Fruit fly (Drosophila melanogaster): ENCODE measurements around the gene CG13010.

The CG13010 gene

DNA sequence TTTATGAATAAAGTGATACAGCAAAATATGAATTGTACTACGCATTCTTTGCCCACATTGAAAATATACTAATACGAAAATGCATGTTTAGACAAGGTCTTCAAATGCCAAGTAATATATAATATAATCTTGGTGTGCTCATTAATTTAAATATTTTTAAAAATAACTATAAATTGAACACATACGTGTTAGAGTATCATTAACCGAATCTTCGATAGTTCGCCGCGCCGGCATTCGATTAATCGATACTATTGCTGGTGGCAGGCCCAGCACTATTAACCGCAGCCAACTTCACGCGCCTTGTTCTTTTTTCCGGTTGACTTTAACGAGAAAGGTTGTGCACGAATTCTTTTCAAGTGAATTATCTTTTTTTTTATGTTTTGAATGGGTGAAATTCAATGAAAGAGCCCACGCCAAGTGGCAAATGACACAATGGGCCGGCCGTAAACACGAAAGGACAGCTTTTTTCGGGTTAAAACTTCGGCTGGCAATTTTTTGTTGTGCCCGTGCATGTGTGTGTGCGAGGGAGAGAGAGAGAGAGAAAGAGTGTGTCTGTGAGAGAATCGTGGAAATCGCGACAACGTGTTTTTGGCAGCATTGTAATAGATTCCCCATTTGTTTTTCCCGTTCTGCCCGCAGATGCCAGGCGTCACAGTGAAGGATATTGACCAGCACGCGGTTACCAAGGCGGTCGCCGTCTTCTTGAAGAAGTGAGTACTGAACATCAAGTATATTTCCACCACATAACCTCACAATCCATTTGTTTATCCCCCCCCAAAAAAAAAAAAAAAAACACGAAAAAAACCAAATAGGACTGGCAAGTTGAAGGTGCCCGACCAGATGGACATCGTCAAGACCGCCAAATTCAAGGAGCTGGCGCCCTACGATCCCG lies 40.9 kb downstream of the CG13010 start, which contains the start of gene RpS19a (continued):
- TF ChIP-seq CG10147 (GFP tag; optimal IDR thresholded peaks at IDR 0.05) (peak; percentile 64), CG6683 (GFP tag; optimal IDR thresholded peaks at IDR 0.05) (peak; percentile 56), ase (GFP tag; IDR thresholded peaks at IDR 0.05) (peak; percentile 73; the same call in 2 of the 3 replicates), CG11723 (GFP tag; optimal IDR thresholded peaks at IDR 0.05) (peak; percentile 68), mirr (GFP tag; optimal IDR thresholded peaks at IDR 0.05) (peak; percentile 91), CG3726 (GFP tag; IDR thresholded peaks at IDR 0.05) (0 out of 3 replicates have a peak, but pooled peaks have one; percentile 43), cas (GFP tag; IDR thresholded peaks at IDR 0.05) (peak; percentile 26; the same call in 1 of the 2 replicates), Poxn (GFP tag; IDR thresholded peaks at IDR 0.05) (peak; percentile 15; the same call in 1 of the 2 replicates), Ada2b (GFP tag; IDR thresholded peaks at IDR 0.05) (peak; percentile 34; the same call in 1 of the 2 replicates), D (optimal IDR thresholded peaks at IDR 0.05) (no peak), D (GFP tag; optimal IDR thresholded peaks at IDR 0.05) (peak; percentile 66), pita (GFP tag; optimal IDR thresholded peaks at IDR 0.05) (no peak), sima (GFP tag; optimal IDR thresholded peaks at IDR 0.05) (no peak), p53 (GFP tag; optimal IDR thresholded peaks at IDR 0.05) (no peak)

- no peak; the same call in 1 of the 2 replicates for TF ChIP-seq nerfin-2 (GFP tag; IDR thresholded peaks at IDR 0.05; ENCODE audit: partially characterized antibody)
- TF ChIP-seq mam (GFP tag; optimal IDR thresholded peaks at IDR 0.05), result peak; percentile 18
- peak; percentile 59 for TF ChIP-seq CG2129 (GFP tag; IDR thresholded peaks at IDR 0.05; ENCODE audit: partially characterized antibody)
- TF ChIP-seq kay (GFP tag; optimal IDR thresholded peaks at IDR 0.05), result no peak
- TF ChIP-seq CG15011 (GFP tag; optimal IDR thresholded peaks at IDR 0.05), result no peak
- no peak for TF ChIP-seq CG31365 (tag; optimal IDR thresholded peaks at IDR 0.05)
- no peak for TF ChIP-seq klu (GFP tag; IDR thresholded peaks at IDR 0.05)
- TF ChIP-seq GATAe (GFP tag; conservative IDR thresholded peaks at IDR 0.05), result no peak
- no peak for TF ChIP-seq ind (GFP tag; optimal IDR thresholded peaks at IDR 0.05)
- TF ChIP-seq sens-2 (GFP tag; IDR thresholded peaks at IDR 0.05), result no peak
- TF ChIP-seq lilli (GFP tag; optimal IDR thresholded peaks at IDR 0.05), result no peak
- TF ChIP-seq gsb (GFP tag; IDR thresholded peaks at IDR 0.05), result no peak
- TF ChIP-seq grau (tag; optimal IDR thresholded peaks at IDR 0.05), result no peak
- TF ChIP-seq Stat92E (GFP tag; optimal IDR thresholded peaks at IDR 0.05), result no peak
- TF ChIP-seq nmo (GFP tag; optimal IDR thresholded peaks at IDR 0.05), result no peak
- TF ChIP-seq Sry-β (GFP tag; optimal IDR thresholded peaks at IDR 0.05), result no peak
- no peak for TF ChIP-seq Asciz (GFP tag; optimal IDR thresholded peaks at IDR 0.05)
- TF ChIP-seq hb (GFP tag; IDR thresholded peaks at IDR 0.05; ENCODE audit: partially characterized antibody), result peak; percentile 87
- TF ChIP-seq PHDP (tag; optimal IDR thresholded peaks at IDR 0.05), result no peak
- TF ChIP-seq CG3163 (GFP tag; optimal IDR thresholded peaks at IDR 0.05), result no peak
- TF ChIP-seq CG7987 (GFP tag; optimal IDR thresholded peaks at IDR 0.05), result no peak
- TF ChIP-seq CG33213 (GFP tag; optimal IDR thresholded peaks at IDR 0.05), result no peak
- TF ChIP-seq CG18619 (GFP tag; optimal IDR thresholded peaks at IDR 0.05), result no peak
- TF ChIP-seq Mad (GFP tag; optimal IDR thresholded peaks at IDR 0.05), result no peak
- TF ChIP-seq abd-A (tag; optimal IDR thresholded peaks at IDR 0.05), result no peak
- peak; percentile 27 for TF ChIP-seq stwl (tag; optimal IDR thresholded peaks at IDR 0.05)
- no peak for TF ChIP-seq Atf3 (GFP tag; optimal IDR thresholded peaks at IDR 0.05)
- TF ChIP-seq Deaf1 (tag; optimal IDR thresholded peaks at IDR 0.05), result no peak
- TF ChIP-seq CG11247 (GFP tag; IDR thresholded peaks at IDR 0.05), result no peak
- TF ChIP-seq CG11560 (tag; IDR thresholded peaks at IDR 0.05), result peak; percentile 96; the same call in 2 of the 3 replicates
- TF ChIP-seq CG10321 (GFP tag; IDR thresholded peaks at IDR 0.05), result no peak
- peak; percentile 21 for TF ChIP-seq Hr39 (optimal IDR thresholded peaks at IDR 0.05)
- no peak for TF ChIP-seq CG7786 (GFP tag; optimal IDR thresholded peaks at IDR 0.05)
- TF ChIP-seq cwo (GFP tag; optimal IDR thresholded peaks at IDR 0.05), result no peak
These were observed 41.6 kb downstream of the CG13010 start, which contains the start of gene Rok for dm6 chrX:16637106-16637590. Gene Rok, minus strand, starts transcription at chrX:16637414.

Data from whole organism, embryonic.